Fruit fly (Drosophila melanogaster): Measurements from ENCODE around the gene CG6178.

DNA sequence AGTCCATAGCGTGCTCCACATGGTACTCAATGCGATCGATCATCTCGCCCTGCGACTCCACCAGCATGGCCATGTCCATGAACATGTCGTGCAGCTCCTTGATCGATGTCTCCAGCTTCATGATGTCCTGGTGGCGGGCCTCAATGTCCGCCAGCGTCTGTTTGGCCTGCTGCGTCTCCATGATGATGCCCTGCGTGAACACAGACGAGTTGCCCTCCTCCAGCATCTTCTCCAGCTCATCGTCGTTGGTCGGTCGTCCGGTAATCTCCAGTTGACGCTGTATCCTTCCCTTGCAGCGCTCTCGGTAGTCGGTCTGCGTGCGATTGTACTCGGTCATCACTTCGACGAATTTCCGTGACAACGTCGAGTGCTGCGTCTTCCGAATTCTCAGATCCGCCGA, 48.4 kb upstream of the CG6178 start:
- TF ChIP-seq CG12768 (GFP tag; optimal IDR thresholded peaks at IDR 0.05) (no peak), cnc (optimal IDR thresholded peaks at IDR 0.05) (no peak), CG5204 (GFP tag; optimal IDR thresholded peaks at IDR 0.05) (no peak), ovo (GFP tag; optimal IDR thresholded peaks at IDR 0.05) (no peak), CG1620 (GFP tag; optimal IDR thresholded peaks at IDR 0.05) (no peak), CG33017 (tag; optimal IDR thresholded peaks at IDR 0.05) (no peak)

All from whole organism, adult.